Worm (Caenorhabditis elegans) whole organism, L2 larva: Measurements from ENCODE around the gene hap-1.

Experiments used
- C34F6.9 ChIP-seq: fragments of 150-350 bp; optimal IDR thresholded peaks from 2 replicates; lab custom pipeline; 2014; ENCODE audit warnings: missing biosample characterization, missing genetic modification characterization
- ama-1 ChIP-seq: fragments of 150-350 bp; optimal IDR thresholded peaks from 2 replicates; lab custom pipeline; 2018; ENCODE audit warnings: inconsistent platforms
- ceh-82 ChIP-seq: fragments of 150-350 bp; optimal IDR thresholded peaks from 2 replicates; lab custom pipeline; 2014; ENCODE audit warnings: missing biosample characterization, missing genetic modification characterization
- elt-1 ChIP-seq: fragments of 150-350 bp; optimal IDR thresholded peaks from 2 replicates; lab custom pipeline; 2014; ENCODE audit warnings: missing biosample characterization, missing genetic modification characterization
- nhr-25 ChIP-seq: fragments of 150-350 bp; sonication (generic microtip); optimal IDR thresholded peaks from 3 replicates; lab custom pipeline; 2014; ENCODE audit warnings: missing biosample characterization, missing genetic modification characterization
- sem-4 ChIP-seq: fragments of 150-350 bp; optimal IDR thresholded peaks from 2 replicates; lab custom pipeline; 2014; ENCODE audit warnings: missing biosample characterization, missing genetic modification reagents, missing genetic modification characterization
- snpc-4 ChIP-seq: fragments of 150-350 bp; optimal IDR thresholded peaks from 2 replicates; lab custom pipeline; 2014; ENCODE audit warnings: missing biosample characterization, missing genetic modification characterization
- ztf-4 ChIP-seq: fragments of 150-350 bp; optimal IDR thresholded peaks from 2 replicates; lab custom pipeline; 2014; ENCODE audit warnings: missing biosample characterization, missing genetic modification characterization

DNA sequence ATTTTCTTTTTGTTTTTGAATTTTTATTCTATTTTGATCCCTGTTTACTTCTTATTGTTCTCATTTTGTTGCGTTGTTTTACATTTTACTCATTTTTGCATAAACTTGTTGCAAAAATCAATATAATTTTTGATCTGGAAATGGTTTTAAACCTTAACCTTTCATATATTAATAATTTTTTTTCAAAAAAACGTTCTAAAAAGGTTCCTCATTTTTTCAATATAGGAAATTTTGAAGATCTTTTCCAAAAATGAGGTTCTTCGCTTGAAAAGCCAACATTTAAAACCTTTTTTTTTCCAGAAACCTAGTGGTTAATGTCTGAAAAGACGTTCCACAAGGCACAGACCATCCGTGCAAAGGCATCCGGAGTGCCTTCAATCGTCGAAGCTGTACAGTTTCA lies 3.3 kb upstream of the hap-1 start, which contains the start of gene gop-3:
- TF ChIP-seq sem-4 (tag; lab: Kevin White, UChicago): no peak
- no peak for TF ChIP-seq nhr-25 (tag; lab: Kevin White, UChicago)
- TF ChIP-seq C34F6.9 (tag; lab: Kevin White, UChicago): no peak
- no peak for TF ChIP-seq elt-1
- no peak for TF ChIP-seq ztf-4 (tag; lab: Kevin White, UChicago)
- no peak for TF ChIP-seq snpc-4 (tag; lab: Kevin White, UChicago)
- no peak for TF ChIP-seq ama-1 (lab: Kevin White, UChicago)
- TF ChIP-seq ceh-82 (tag; lab: Kevin White, UChicago): no peak
